Worm (Caenorhabditis elegans) whole organism, L3 larva: ENCODE data around the gene srt-43.

Source experiments
- R02D3.7 ChIP-seq: fragments of 150-350 bp; optimal IDR thresholded peaks from 2 replicates; lab custom pipeline; 2014; ENCODE audit warnings: missing biosample characterization, missing genetic modification characterization
- nhr-76 ChIP-seq: fragments of 150-350 bp; sonication (generic microtip); optimal IDR thresholded peaks from 5 replicates; lab custom pipeline; 2014; ENCODE audit warnings: missing biosample characterization, missing genetic modification characterization
- pha-4 ChIP-seq: fragments of 150-350 bp; optimal IDR thresholded peaks from 2 replicates; lab custom pipeline; 2014; ENCODE audit warnings: missing biosample characterization, missing genetic modification reagents, missing genetic modification characterization

- TF ChIP-seq nhr-76 (tag; lab: Kevin White, UChicago) (no peak), R02D3.7 (no peak), pha-4 (tag; lab: Kevin White, UChicago) (peak; percentile 80)
Observed at ce11 chrV:12763291-12763995, 5.6 kb upstream of the srt-43 start, which contains the start of the genes abcf-1 and scc-3.
